Fruit fly (Drosophila melanogaster) whole organism, prepupa: ENCODE measurements around the gene CG15021.

Experiments
- CG11294 ChIP-seq: fragments of 200-800 bp; sonication (Bioruptor generic); IDR thresholded peaks from 2 replicates; pipeline ENCODE4 v1.3.6; 2022; ENCODE audit warnings: missing biosample characterization, missing genetic modification characterization
- CG15336 ChIP-seq: fragments of 200-800 bp; sonication (Bioruptor generic); IDR thresholded peaks from 2 replicates; pipeline ENCODE4 v1.3.6; 2022; ENCODE audit warnings: missing biosample characterization, missing genetic modification characterization
- CG31627 ChIP-seq: fragments of 200-800 bp; sonication (Bioruptor generic); optimal IDR thresholded peaks from 3 replicates; lab custom pipeline; 2016; ENCODE audit warnings: missing biosample characterization, missing genetic modification characterization
- CG32006 ChIP-seq: fragments of 200-800 bp; sonication (Bioruptor generic); optimal IDR thresholded peaks from 3 replicates; lab custom pipeline; 2017; ENCODE audit warnings: missing biosample characterization, mild to moderate bottlenecking, missing genetic modification characterization
- CG6792 ChIP-seq: fragments of 200-800 bp; sonication (Bioruptor generic); optimal IDR thresholded peaks from 3 replicates; lab custom pipeline; 2016; ENCODE audit warnings: missing biosample characterization, missing genetic modification characterization
- CG6808 ChIP-seq: fragments of 200-800 bp; sonication (Bioruptor generic); optimal IDR thresholded peaks from 3 replicates; lab custom pipeline; 2017; ENCODE audit warnings: missing biosample characterization, missing genetic modification characterization, mild to moderate bottlenecking, moderate library complexity, missing genetic modification reagents
- Ets96B ChIP-seq: fragments of 200-800 bp; optimal IDR thresholded peaks from 2 replicates; lab custom pipeline; 2019; ENCODE audit warnings: missing biosample characterization, mild to moderate bottlenecking, missing genetic modification characterization, moderate library complexity
- Gug ChIP-seq: fragments of 200-800 bp; sonication (Bioruptor generic); IDR thresholded peaks from 2 replicates; pipeline ENCODE4 v1.3.6; 2022; ENCODE audit warnings: missing biosample characterization, missing genetic modification characterization
- Lpt ChIP-seq: fragments of 200-800 bp; sonication (Bioruptor generic); optimal IDR thresholded peaks from 3 replicates; lab custom pipeline; 2016; ENCODE audit warnings: missing biosample characterization, missing genetic modification characterization
- fd85E ChIP-seq: fragments of 200-800 bp; sonication (Bioruptor generic); optimal IDR thresholded peaks from 3 replicates; lab custom pipeline; 2016; ENCODE audit warnings: missing biosample characterization, missing genetic modification characterization
- fkh ChIP-seq: fragments of 200-800 bp; sonication (Bioruptor generic); optimal IDR thresholded peaks from 3 replicates; lab custom pipeline; 2017; ENCODE audit warnings: missing biosample characterization, mild to moderate bottlenecking, missing genetic modification characterization, moderate library complexity
- net ChIP-seq: fragments of 200-800 bp; sonication (Bioruptor generic); optimal IDR thresholded peaks from 3 replicates; lab custom pipeline; 2016; ENCODE audit warnings: missing biosample characterization, missing genetic modification characterization
- svp ChIP-seq: fragments of 200-800 bp; sonication (Bioruptor generic); peaks from one replicate; lab custom pipeline; 2016; ENCODE audit warnings: missing biosample characterization, missing genetic modification characterization

dm6 chr3L:4397137-4397536 is 39.4 kb upstream of the CG15021 start:
- TF ChIP-seq CG6792 = no peak
- no peak for TF ChIP-seq net (GFP tag; lab: Kevin White, UChicago)
- TF ChIP-seq svp (GFP tag; lab: Kevin White, UChicago) = no peak
- peak; percentile 53 for TF ChIP-seq CG32006
- TF ChIP-seq CG11294 (GFP tag; lab: Robert Waterston, UW) = no peak
- TF ChIP-seq Lpt (GFP tag; lab: Kevin White, UChicago) = no peak
- no peak for TF ChIP-seq Ets96B (tag; lab: Kevin White, UChicago)
- no peak for TF ChIP-seq CG15336 (GFP tag; lab: Robert Waterston, UW)
- no peak for TF ChIP-seq fd85E (GFP tag; lab: Kevin White, UChicago)
- TF ChIP-seq CG6808 (GFP tag; lab: Kevin White, UChicago) = no peak
- TF ChIP-seq CG31627 (GFP tag; lab: Kevin White, UChicago) = no peak
- TF ChIP-seq fkh (GFP tag; lab: Kevin White, UChicago) = no peak
- no peak for TF ChIP-seq Gug
